In the genomic region with DNA sequence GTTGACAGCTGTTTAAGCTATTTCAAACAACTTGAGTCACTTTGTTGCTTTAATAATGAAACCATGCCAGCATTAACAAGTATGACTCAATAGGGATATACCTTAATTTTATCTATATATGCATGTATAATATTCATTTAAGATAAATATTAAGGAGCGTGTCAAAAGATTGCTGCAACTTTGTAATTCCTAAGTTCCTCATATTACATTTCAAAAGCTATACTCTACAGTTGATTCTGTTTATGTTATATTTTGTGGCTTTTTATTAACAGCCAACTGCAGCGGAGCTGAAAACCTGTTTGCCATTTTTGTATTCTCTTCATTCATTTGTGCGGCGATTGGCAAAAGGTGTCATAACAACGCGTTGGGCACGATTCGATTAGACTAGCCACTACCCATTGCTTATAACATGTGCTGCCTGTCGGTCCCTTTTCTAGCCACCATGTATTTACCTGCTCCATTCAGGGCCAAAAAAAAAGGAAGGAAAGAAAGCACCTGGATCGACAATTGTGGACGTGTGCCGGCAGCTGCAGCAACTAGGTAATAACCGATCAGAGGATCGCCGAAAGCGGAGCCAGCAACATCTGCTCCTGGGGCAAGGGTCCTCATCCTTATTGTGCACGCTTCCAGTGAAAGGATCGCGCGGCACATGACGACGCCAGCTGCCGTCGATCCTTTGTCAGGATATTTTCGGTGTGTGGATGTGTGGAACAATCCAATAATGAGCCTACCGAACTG, we compare ENCODE assay signal across 1 fruit fly cellular context.
A peak's percentile ranks its signal among the peaks of the same experiment; 100 is the strongest.
TF ChIP-seq lines count a peak whose summit lies in the region.

No protein-coding gene starts in this region.

TF ChIP-seq in whole organism, embryonic, 481 proteins besides CTCF, POLR2A, EP300 and RAD21 (continued from another document):
- TF ChIP-seq CG9932 (GFP tag; IDR thresholded peaks at IDR 0.05; lab: Robert Waterston, UW): no peak
- no peak for TF ChIP-seq Nf-YC (tag; optimal IDR thresholded peaks at IDR 0.05; lab: Kevin White, UChicago)
- TF ChIP-seq Ets97D (GFP tag; optimal IDR thresholded peaks at IDR 0.05; lab: Kevin White, UChicago): no peak
- peak; percentile 27; the same call in 1 of the 3 replicates for TF ChIP-seq row (GFP tag; IDR thresholded peaks at IDR 0.05; lab: Robert Waterston, UW)
- peak; percentile 90 for TF ChIP-seq D (optimal IDR thresholded peaks at IDR 0.05; lab: Kevin White, UChicago)
- no peak for TF ChIP-seq D (GFP tag; optimal IDR thresholded peaks at IDR 0.05; lab: Kevin White, UChicago)
- TF ChIP-seq CG10431 (GFP tag; optimal IDR thresholded peaks at IDR 0.05; lab: Kevin White, UChicago): peak; percentile 74
- TF ChIP-seq CG7556 (GFP tag; optimal IDR thresholded peaks at IDR 0.05; lab: Kevin White, UChicago): no peak
- peak; percentile 73 for TF ChIP-seq D19B (GFP tag; optimal IDR thresholded peaks at IDR 0.05; lab: Kevin White, UChicago)
- TF ChIP-seq tx (GFP tag; optimal IDR thresholded peaks at IDR 0.05; lab: Kevin White, UChicago): no peak
- TF ChIP-seq CG17829 (tag; optimal IDR thresholded peaks at IDR 0.05; lab: Kevin White, UChicago): no peak
- 0 out of 4 replicates have a peak, but pooled peaks have one; percentile 7 for TF ChIP-seq chinmo (GFP tag; IDR thresholded peaks at IDR 0.05; lab: Robert Waterston, UW; ENCODE audit: partially characterized antibody)
- no peak for TF ChIP-seq dpn (GFP tag; optimal IDR thresholded peaks at IDR 0.05; lab: Kevin White, UChicago)
- 0 out of 3 replicates have a peak, but pooled peaks have one; percentile 48 for TF ChIP-seq ase (GFP tag; IDR thresholded peaks at IDR 0.05; lab: Robert Waterston, UW)
- TF ChIP-seq btn (GFP tag; optimal IDR thresholded peaks at IDR 0.05; lab: Kevin White, UChicago): no peak
- no peak for TF ChIP-seq unc-4 (GFP tag; IDR thresholded peaks at IDR 0.05; lab: Robert Waterston, UW; ENCODE audit: partially characterized antibody)
- TF ChIP-seq CG7987 (GFP tag; optimal IDR thresholded peaks at IDR 0.05; lab: Kevin White, UChicago): no peak
- TF ChIP-seq Dek (tag; optimal IDR thresholded peaks at IDR 0.05; lab: Kevin White, UChicago): no peak
- no peak for TF ChIP-seq croc (GFP tag; conservative IDR thresholded peaks at IDR 0.05; lab: Robert Waterston, UW)
- TF ChIP-seq dati (GFP tag; IDR thresholded peaks at IDR 0.05; lab: Robert Waterston, UW): no peak
- TF ChIP-seq CG12769 (tag; optimal IDR thresholded peaks at IDR 0.05; lab: Kevin White, UChicago): no peak
- no peak for TF ChIP-seq tgo (GFP tag; IDR thresholded peaks at IDR 0.05; lab: Robert Waterston, UW)
- TF ChIP-seq amos (GFP tag; IDR thresholded peaks at IDR 0.05; lab: Robert Waterston, UW; ENCODE audit: partially characterized antibody): 0 out of 2 replicates have a peak, but pooled peaks have one; percentile 5
- no peak for TF ChIP-seq hkb (optimal IDR thresholded peaks at IDR 0.05; lab: Kevin White, UChicago)
- no peak for TF ChIP-seq hkb (GFP tag; IDR thresholded peaks at IDR 0.05; lab: Robert Waterston, UW)
- TF ChIP-seq Stat92E (GFP tag; optimal IDR thresholded peaks at IDR 0.05; lab: Kevin White, UChicago): no peak
- peak; percentile 72 for TF ChIP-seq twi (tag; optimal IDR thresholded peaks at IDR 0.05; lab: Kevin White, UChicago)
- 0 out of 2 replicates have a peak, but pooled peaks have one; percentile 30 for TF ChIP-seq rib (GFP tag; IDR thresholded peaks at IDR 0.05; lab: Robert Waterston, UW)
- no peak for TF ChIP-seq chm (GFP tag; IDR thresholded peaks at IDR 0.05; lab: Robert Waterston, UW)
- 0 out of 3 replicates have a peak, but pooled peaks have one; percentile 18 for TF ChIP-seq Optix (GFP tag; IDR thresholded peaks at IDR 0.05; lab: Robert Waterston, UW)
- TF ChIP-seq Med (GFP tag; lab: Kevin White, UChicago): peak; percentile 58
- TF ChIP-seq CG32532 (GFP tag; IDR thresholded peaks at IDR 0.05; lab: Robert Waterston, UW): no peak
- TF ChIP-seq jigr1 (GFP tag; IDR thresholded peaks at IDR 0.05; lab: Robert Waterston, UW): no peak
- peak; percentile 66 for TF ChIP-seq HLHmδ (GFP tag; optimal IDR thresholded peaks at IDR 0.05; lab: Kevin White, UChicago)
- TF ChIP-seq zfh1 (GFP tag; IDR thresholded peaks at IDR 0.05; lab: Robert Waterston, UW): 0 out of 3 replicates have a peak, but pooled peaks have one; percentile 32
- peak; percentile 51 for TF ChIP-seq Ets65A (GFP tag; lab: Kevin White, UChicago)
- no peak for TF ChIP-seq ro (GFP tag; IDR thresholded peaks at IDR 0.05; lab: Robert Waterston, UW)
- no peak for TF ChIP-seq crc (GFP tag; optimal IDR thresholded peaks at IDR 0.05; lab: Kevin White, UChicago)
- no peak for TF ChIP-seq CG9215 (GFP tag; IDR thresholded peaks at IDR 0.05; lab: Robert Waterston, UW)
TF ChIP-seq in whole organism, embryonic: peak in this region for 19.
